Fruit fly (Drosophila melanogaster) whole organism, prepupa: ENCODE data around the gene BBIP1.

Source experiments
- Eip75B ChIP-seq: fragments of 200-800 bp; sonication (Bioruptor generic); optimal IDR thresholded peaks from 3 replicates; lab custom pipeline; 2016; ENCODE audit warnings: missing biosample characterization, missing genetic modification characterization
- Gug ChIP-seq: fragments of 200-800 bp; sonication (Bioruptor generic); IDR thresholded peaks from 2 replicates; pipeline ENCODE4 v1.3.6; 2022; ENCODE audit warnings: missing biosample characterization, missing genetic modification characterization
- net ChIP-seq: fragments of 200-800 bp; sonication (Bioruptor generic); optimal IDR thresholded peaks from 3 replicates; lab custom pipeline; 2016; ENCODE audit warnings: missing biosample characterization, missing genetic modification characterization

DNA sequence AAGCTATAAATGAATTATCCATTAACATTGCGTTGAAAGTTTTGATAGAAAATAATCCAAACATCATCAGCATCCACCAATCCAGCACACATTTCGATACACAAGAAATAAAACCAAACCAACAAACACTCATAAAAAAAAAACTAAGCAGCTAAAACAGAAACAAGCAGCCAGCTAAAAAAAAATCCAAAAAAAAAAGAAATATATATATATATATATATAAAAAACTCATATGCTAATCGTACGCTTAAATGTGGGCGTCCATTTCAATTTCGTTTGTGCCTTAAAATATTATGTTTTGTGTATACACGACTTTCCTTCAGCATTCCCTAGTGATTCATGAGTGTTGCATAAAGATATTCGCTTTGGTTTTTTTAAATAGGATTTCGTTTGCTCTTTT, 37.8 kb downstream of the BBIP1 start:
- no peak for TF ChIP-seq net
- TF ChIP-seq Eip75B, result no peak
- no peak for TF ChIP-seq Gug (GFP tag; lab: Robert Waterston, UW)
